Fruit fly (Drosophila melanogaster): ENCODE data around the gene mew.

mew gene

DNA sequence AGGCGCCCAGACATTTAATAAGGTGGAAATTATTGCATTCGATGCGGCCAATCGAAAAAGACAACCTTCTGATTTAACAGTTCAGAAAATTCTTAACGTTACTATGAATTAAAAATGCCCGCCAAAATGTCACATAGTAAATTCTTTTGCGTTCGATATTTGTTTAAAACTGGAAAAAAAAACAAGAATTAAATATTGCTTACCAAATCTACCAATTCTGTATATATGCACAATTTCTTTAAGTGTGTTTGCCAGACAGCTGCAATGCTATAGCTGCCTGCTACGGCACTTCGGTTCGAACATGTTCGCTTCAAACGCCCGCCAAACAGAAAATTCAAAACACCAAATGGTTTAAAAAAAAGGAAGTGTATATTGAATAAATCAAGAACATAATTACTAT, 44.2 kb downstream of the mew start (continued):
- TF ChIP-seq eyg (GFP tag; optimal IDR thresholded peaks at IDR 0.05), result peak; percentile 46
- TF ChIP-seq dmrt99B (tag; optimal IDR thresholded peaks at IDR 0.05), result peak; percentile 66
- peak; percentile 63 for TF ChIP-seq Antp (GFP tag; optimal IDR thresholded peaks at IDR 0.05)
- peak; percentile 9 for TF ChIP-seq CG13894 (tag; optimal IDR thresholded peaks at IDR 0.05)
- peak; percentile 52 for TF ChIP-seq CG12071 (GFP tag; optimal IDR thresholded peaks at IDR 0.05)
- TF ChIP-seq jumu (GFP tag; optimal IDR thresholded peaks at IDR 0.05), result peak; percentile 64
- peak; percentile 49 for TF ChIP-seq Spps (tag; optimal IDR thresholded peaks at IDR 0.05)
- peak; percentile 66 for TF ChIP-seq CG2678 (tag; optimal IDR thresholded peaks at IDR 0.05)
- TF ChIP-seq slp2 (GFP tag; optimal IDR thresholded peaks at IDR 0.05), result peak; percentile 49
- no peak; the same call in 1 of the 2 replicates for TF ChIP-seq seq (GFP tag; IDR thresholded peaks at IDR 0.05)
- peak; percentile 48 for TF ChIP-seq CG8089 (GFP tag; optimal IDR thresholded peaks at IDR 0.05)
- TF ChIP-seq zen (tag; optimal IDR thresholded peaks at IDR 0.05), result no peak
- no peak for TF ChIP-seq pros (GFP tag; optimal IDR thresholded peaks at IDR 0.05)
- TF ChIP-seq tx (GFP tag; optimal IDR thresholded peaks at IDR 0.05), result peak; percentile 61
- no peak for TF ChIP-seq CG3995 (GFP tag; optimal IDR thresholded peaks at IDR 0.05)
- no peak for TF ChIP-seq trem (tag; optimal IDR thresholded peaks at IDR 0.05)
- peak; percentile 35; the same call in 1 of the 3 replicates for TF ChIP-seq CG7357 (GFP tag; IDR thresholded peaks at IDR 0.05)
- peak in 1 of 2 experiments; percentile 18 for TF ChIP-seq crp (GFP tag; optimal IDR thresholded peaks at IDR 0.05)
- TF ChIP-seq CG17912 (GFP tag; optimal IDR thresholded peaks at IDR 0.05), result peak; percentile 42
- no peak for TF ChIP-seq nerfin-2 (GFP tag; IDR thresholded peaks at IDR 0.05; ENCODE audit: partially characterized antibody)
- peak; percentile 61 for TF ChIP-seq NC2β (GFP tag; optimal IDR thresholded peaks at IDR 0.05)
- TF ChIP-seq sqz (GFP tag; optimal IDR thresholded peaks at IDR 0.05), result peak; percentile 8
- peak; percentile 63 for TF ChIP-seq CG15269 (tag; optimal IDR thresholded peaks at IDR 0.05)
- no peak for TF ChIP-seq dimm (GFP tag; IDR thresholded peaks at IDR 0.05)
- no peak; the same call in 2 of the 3 replicates for TF ChIP-seq knrl (GFP tag; IDR thresholded peaks at IDR 0.05; ENCODE audit: partially characterized antibody)
- TF ChIP-seq CG4424 (GFP tag; optimal IDR thresholded peaks at IDR 0.05), result peak; percentile 72
- TF ChIP-seq Fer3 (tag; optimal IDR thresholded peaks at IDR 0.05), result peak; percentile 57
- no peak for TF ChIP-seq NK7.1 (GFP tag; optimal IDR thresholded peaks at IDR 0.05)
- peak; percentile 64; the same call in 1 of the 2 replicates for TF ChIP-seq Ada2b (GFP tag; IDR thresholded peaks at IDR 0.05)
- no peak for TF ChIP-seq wor (GFP tag; IDR thresholded peaks at IDR 0.05)
- no peak for TF ChIP-seq amos (GFP tag; IDR thresholded peaks at IDR 0.05; ENCODE audit: partially characterized antibody)
- peak; percentile 43 for TF ChIP-seq nau (GFP tag; optimal IDR thresholded peaks at IDR 0.05)
- TF ChIP-seq trh (GFP tag; optimal IDR thresholded peaks at IDR 0.05), result no peak
- peak in 1 of 2 experiments; percentile 75 for TF ChIP-seq bsh (GFP tag; optimal IDR thresholded peaks at IDR 0.05)
- TF ChIP-seq sd (tag; optimal IDR thresholded peaks at IDR 0.05), result no peak
- no peak for TF ChIP-seq CG12104 (GFP tag; optimal IDR thresholded peaks at IDR 0.05)
- TF ChIP-seq Drgx (GFP tag; IDR thresholded peaks at IDR 0.05), result peak; percentile 70
- TF ChIP-seq fd3F (GFP tag; optimal IDR thresholded peaks at IDR 0.05), result peak; percentile 9
- no peak for TF ChIP-seq Dip2 (GFP tag; IDR thresholded peaks at IDR 0.05)
- no peak for TF ChIP-seq exex (tag; optimal IDR thresholded peaks at IDR 0.05)
- TF ChIP-seq CG3838 (GFP tag; optimal IDR thresholded peaks at IDR 0.05), result no peak
- no peak for TF ChIP-seq hkb (optimal IDR thresholded peaks at IDR 0.05)
- peak; percentile 82 for TF ChIP-seq hkb (GFP tag; IDR thresholded peaks at IDR 0.05)
- TF ChIP-seq Ssrp (tag; optimal IDR thresholded peaks at IDR 0.05), result peak; percentile 55
- TF ChIP-seq CG16779 (GFP tag; IDR thresholded peaks at IDR 0.05), result no peak
- peak; percentile 71 for TF ChIP-seq CG8944 (GFP tag; optimal IDR thresholded peaks at IDR 0.05)
- no peak for TF ChIP-seq CG6854 (GFP tag; optimal IDR thresholded peaks at IDR 0.05)
- peak; percentile 59 for TF ChIP-seq lmd (GFP tag; IDR thresholded peaks at IDR 0.05)
- TF ChIP-seq BEAF-32 (GFP tag; optimal IDR thresholded peaks at IDR 0.05), result no peak
- TF ChIP-seq Med (GFP tag), result peak; percentile 94
- TF ChIP-seq disco-r (GFP tag; optimal IDR thresholded peaks at IDR 0.05), result peak; percentile 36
